Fruit fly (Drosophila melanogaster): ENCODE measurements around the gene Epp.

Gene Epp

dm6 chr3R:23992823-23993797 is at the start of gene Epp, which contains the start of gene Rab7:
TSS of gene Epp (minus strand) at chr3R:23992916.
TSS of gene Rab7 (plus strand) at chr3R:23993008.
- TF ChIP-seq CG17801 (GFP tag; optimal IDR thresholded peaks at IDR 0.05; ENCODE audit: partially characterized antibody), result peak; percentile 52

DNA sequence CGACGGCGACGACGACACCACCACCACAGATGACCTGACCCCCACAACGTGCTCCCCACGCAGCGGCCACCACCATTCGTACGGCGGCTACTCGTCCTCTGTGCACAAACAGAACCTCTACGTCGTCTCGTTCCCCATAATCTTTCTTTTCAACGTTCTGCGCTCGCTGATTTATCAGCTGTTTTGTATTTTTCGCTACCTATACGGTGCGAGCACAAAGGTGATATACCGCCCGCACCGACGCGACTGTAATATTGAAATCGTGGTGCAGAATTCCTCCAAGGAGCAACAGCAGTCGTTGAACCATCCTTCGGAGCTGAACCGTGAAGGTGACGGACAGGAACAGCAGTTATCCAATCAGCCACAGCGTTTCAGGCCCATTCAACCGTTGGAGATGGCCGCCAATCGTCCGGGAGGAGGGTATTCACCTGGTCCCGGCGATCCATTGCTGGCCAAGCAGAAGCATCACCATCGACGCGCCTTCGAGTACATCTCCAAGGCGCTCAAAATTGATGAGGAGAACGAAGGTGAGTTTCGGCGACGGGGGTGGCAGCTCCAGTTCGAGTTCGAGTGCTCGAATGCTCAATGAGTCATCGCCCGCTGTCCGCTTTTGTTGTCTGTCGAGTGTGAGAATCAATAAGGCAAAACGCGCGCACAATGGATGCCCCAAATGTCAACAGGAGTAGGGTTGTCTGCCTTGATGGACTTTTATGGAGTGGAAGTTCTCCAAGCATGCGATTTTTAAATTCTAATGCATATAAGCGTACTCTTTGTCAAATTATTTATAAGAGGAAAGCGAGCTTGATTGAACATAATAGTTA is 46.2 kb upstream of the Epp start, which contains the start of gene Miro:
Miro (minus strand) TSS at position 112 of the 821 bp plus-strand sequence.
- peak; percentile 16 for TF ChIP-seq CG17801 (GFP tag; optimal IDR thresholded peaks at IDR 0.05; ENCODE audit: partially characterized antibody)

dm6 chr3R:24037538-24038265 is 45.0 kb upstream of the Epp start, which contains the start of gene spas:
TSS of gene spas (plus strand) at chr3R:24038215.
- TF ChIP-seq CG17801 (GFP tag; optimal IDR thresholded peaks at IDR 0.05; ENCODE audit: partially characterized antibody), result no peak

- TF ChIP-seq CG17801 (GFP tag; optimal IDR thresholded peaks at IDR 0.05; ENCODE audit: partially characterized antibody), result no peak
Observed at dm6 chr3R:24031825-24032523, 39.3 kb upstream of the Epp start, which contains the start of the genes KrT95D and Mettl3. TSS of gene KrT95D (minus strand) at chr3R:24031827. TSS of gene Mettl3 (plus strand) at chr3R:24032157.

- peak; percentile 31 for TF ChIP-seq CG17801 (GFP tag; optimal IDR thresholded peaks at IDR 0.05; ENCODE audit: partially characterized antibody)
Observed at dm6 chr3R:24031019-24031824, 38.5 kb upstream of the Epp start.

dm6 chr3R:24027222-24027621 is 34.5 kb upstream of the Epp start:
- no peak for TF ChIP-seq CG17801 (GFP tag; optimal IDR thresholded peaks at IDR 0.05; ENCODE audit: partially characterized antibody)

DNA sequence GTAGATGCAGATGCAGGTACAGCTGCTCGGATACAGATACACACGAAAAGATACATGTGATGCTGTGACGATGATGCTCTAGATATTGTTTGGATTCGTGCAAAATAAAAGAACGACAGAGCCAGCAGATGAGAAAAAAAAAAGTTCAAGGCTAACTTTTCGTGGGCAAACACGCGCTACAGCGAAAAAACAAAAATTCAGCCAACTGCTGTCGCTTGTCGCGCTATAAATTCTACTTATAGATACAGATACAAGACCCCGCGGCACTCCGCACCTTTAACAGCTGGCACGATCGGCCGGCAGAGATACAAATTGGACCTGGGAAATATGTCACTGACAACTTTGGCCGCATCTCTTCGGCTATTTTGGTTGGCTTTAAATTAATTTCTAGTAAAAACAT is 33.8 kb upstream of the Epp start:
- TF ChIP-seq CG17801 (GFP tag; optimal IDR thresholded peaks at IDR 0.05; ENCODE audit: partially characterized antibody), result no peak

DNA sequence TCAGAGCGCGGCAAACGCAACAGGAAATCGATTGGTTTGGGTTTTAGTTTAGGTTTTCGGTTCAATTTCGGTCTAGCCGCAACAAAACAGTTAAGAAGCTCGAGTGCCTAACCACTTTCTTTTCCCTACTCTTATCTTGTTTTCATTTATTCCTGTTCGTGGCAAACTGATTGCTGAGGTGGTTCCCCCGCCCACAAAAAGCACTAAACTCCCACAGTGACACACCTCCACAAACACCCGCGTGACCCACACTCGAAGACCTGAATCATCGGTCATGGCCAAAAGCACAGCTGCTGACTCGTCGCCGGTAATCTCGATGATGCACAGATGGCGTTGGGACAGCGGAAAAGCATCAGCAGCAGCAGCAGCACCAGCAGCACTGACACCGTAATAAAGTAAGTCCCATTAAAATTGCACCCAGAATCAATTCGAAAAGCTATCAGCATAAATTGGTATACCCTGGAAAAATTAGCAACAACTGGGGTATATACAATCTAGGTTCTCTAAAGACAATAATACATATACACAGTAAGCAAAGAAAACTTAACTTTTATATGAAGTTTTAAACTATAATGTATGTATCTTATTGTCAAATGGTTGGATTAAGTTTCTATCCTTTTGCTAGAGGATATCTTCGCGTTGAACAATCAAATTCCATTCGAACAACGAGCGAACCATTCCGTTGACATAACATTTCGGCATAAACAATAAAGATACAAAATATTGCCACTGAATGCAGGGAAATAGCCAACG is 33.2 kb upstream of the Epp start:
- no peak for TF ChIP-seq CG17801 (GFP tag; optimal IDR thresholded peaks at IDR 0.05; ENCODE audit: partially characterized antibody)

- TF ChIP-seq CG17801 (GFP tag; optimal IDR thresholded peaks at IDR 0.05; ENCODE audit: partially characterized antibody), result no peak
Observed at dm6 chr3R:24024688-24025087, 32.0 kb upstream of the Epp start.

DNA sequence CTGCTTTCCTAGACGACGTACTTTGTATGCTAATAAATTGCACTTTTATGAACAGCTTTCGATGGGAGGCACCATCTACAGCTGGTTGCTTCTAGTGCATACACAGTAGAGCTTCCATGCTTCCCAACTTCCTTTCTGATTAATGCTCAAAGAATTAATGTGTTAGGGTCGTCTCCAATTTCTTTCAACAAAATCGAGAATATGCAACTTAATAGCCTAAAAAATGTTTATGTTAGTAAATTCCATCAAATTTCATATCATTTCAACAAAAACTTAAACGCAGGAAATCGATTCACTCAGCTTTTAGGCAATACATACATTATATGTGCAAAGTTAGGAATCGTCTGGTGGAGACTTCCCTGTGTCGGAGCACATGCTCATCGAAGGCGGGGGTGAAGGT is 31.4 kb upstream of the Epp start:
- TF ChIP-seq CG17801 (GFP tag; optimal IDR thresholded peaks at IDR 0.05; ENCODE audit: partially characterized antibody), result no peak

- no peak for TF ChIP-seq CG17801 (GFP tag; optimal IDR thresholded peaks at IDR 0.05; ENCODE audit: partially characterized antibody)
Observed at dm6 chr3R:24021895-24022294, 29.2 kb upstream of the Epp start.

DNA sequence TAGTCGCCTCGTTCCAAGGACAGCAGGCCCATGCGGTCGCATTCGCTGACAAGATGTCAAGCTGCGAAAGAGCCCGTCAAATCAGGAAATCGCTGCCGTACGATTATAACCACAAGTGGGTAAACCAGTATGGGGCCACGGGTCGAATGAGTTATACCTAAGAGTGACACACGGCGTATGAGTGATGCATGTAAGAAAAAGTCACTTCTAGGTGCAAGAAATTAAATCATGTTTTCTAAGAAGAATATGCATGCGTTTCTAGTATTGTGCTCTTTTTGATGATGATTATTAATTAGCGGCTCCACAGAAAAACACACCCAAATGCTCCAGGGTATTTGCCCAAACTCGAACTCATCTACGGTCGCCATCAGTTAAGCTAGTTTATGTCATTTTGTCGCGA is 24.9 kb upstream of the Epp start:
- TF ChIP-seq CG17801 (GFP tag; optimal IDR thresholded peaks at IDR 0.05; ENCODE audit: partially characterized antibody), result no peak

Data from ovary, adult (tissue).